Worm (Caenorhabditis elegans): Measurements from ENCODE around the gene ZK512.2.

ZK512.2 gene

ce11 chrIII:9162634-9163118 lies 18.1 kb upstream of the ZK512.2 start, which contains the start of gene dgk-3:
TSS of gene dgk-3 (plus strand) at chrIII:9163068.
- no peak for TF ChIP-seq B0310.2 (tag; optimal IDR thresholded peaks at IDR 0.05)
- no peak for TF ChIP-seq ceh-36 (tag; optimal IDR thresholded peaks at IDR 0.05)
- TF ChIP-seq pes-1 (GFP tag; IDR thresholded peaks at IDR 0.05): no peak
- no peak for TF ChIP-seq hmbx-1 (tag; optimal IDR thresholded peaks at IDR 0.05)
- no peak for TF ChIP-seq scrt-1 (GFP tag; IDR thresholded peaks at IDR 0.05)
- no peak for TF ChIP-seq hnd-1 (tag; optimal IDR thresholded peaks at IDR 0.05)
- TF ChIP-seq ama-1 (optimal IDR thresholded peaks at IDR 0.05): no peak
- no peak for TF ChIP-seq hmg-4 (GFP tag; optimal IDR thresholded peaks at IDR 0.05)
- no peak for TF ChIP-seq flt-1 (GFP tag; IDR thresholded peaks at IDR 0.05)
- TF ChIP-seq tbx-11 (GFP tag; IDR thresholded peaks at IDR 0.05): no peak
- TF ChIP-seq tbx-37 (GFP tag; conservative IDR thresholded peaks at IDR 0.05): no peak
- TF ChIP-seq ets-7 (tag; optimal IDR thresholded peaks at IDR 0.05): no peak
- no peak for TF ChIP-seq F13C5.2 (tag; optimal IDR thresholded peaks at IDR 0.05)
- TF ChIP-seq aly-1 (tag; optimal IDR thresholded peaks at IDR 0.05): no peak
- no peak for TF ChIP-seq ceh-13 (GFP tag; optimal IDR thresholded peaks at IDR 0.05)
- no peak for TF ChIP-seq tra-4 (tag; optimal IDR thresholded peaks at IDR 0.05)
- TF ChIP-seq sea-1 (GFP tag; conservative IDR thresholded peaks at IDR 0.05): no peak

- TF ChIP-seq F13C5.2 (tag; optimal IDR thresholded peaks at IDR 0.05): no peak
- TF ChIP-seq flt-1 (GFP tag; IDR thresholded peaks at IDR 0.05): no peak
- no peak for TF ChIP-seq scrt-1 (GFP tag; IDR thresholded peaks at IDR 0.05)
- TF ChIP-seq ets-7 (tag; optimal IDR thresholded peaks at IDR 0.05): no peak
- TF ChIP-seq hnd-1 (tag; optimal IDR thresholded peaks at IDR 0.05): no peak
- no peak for TF ChIP-seq B0310.2 (tag; optimal IDR thresholded peaks at IDR 0.05)
- no peak for TF ChIP-seq hmg-4 (GFP tag; optimal IDR thresholded peaks at IDR 0.05)
- TF ChIP-seq pes-1 (GFP tag; IDR thresholded peaks at IDR 0.05): no peak
- TF ChIP-seq aly-1 (tag; optimal IDR thresholded peaks at IDR 0.05): no peak
- no peak for TF ChIP-seq sea-1 (GFP tag; conservative IDR thresholded peaks at IDR 0.05)
- no peak for TF ChIP-seq ceh-36 (tag; optimal IDR thresholded peaks at IDR 0.05)
- no peak for TF ChIP-seq hmbx-1 (tag; optimal IDR thresholded peaks at IDR 0.05)
- no peak for TF ChIP-seq ama-1 (optimal IDR thresholded peaks at IDR 0.05)
- TF ChIP-seq tbx-37 (GFP tag; conservative IDR thresholded peaks at IDR 0.05): no peak
- TF ChIP-seq tbx-11 (GFP tag; IDR thresholded peaks at IDR 0.05): no peak
- TF ChIP-seq ceh-13 (GFP tag; optimal IDR thresholded peaks at IDR 0.05): no peak
- TF ChIP-seq tra-4 (tag; optimal IDR thresholded peaks at IDR 0.05): no peak
These were observed 17.0 kb upstream of the ZK512.2 start, which contains the start of gene ptr-9 for ce11 chrIII:9161553-9161952. TSS of gene ptr-9 (minus strand) at chrIII:9161653.

ce11 chrIII:9154766-9155165 lies 10.2 kb upstream of the ZK512.2 start, which contains the start of gene irld-34:
TSS of gene irld-34 (plus strand) at chrIII:9155066.
- TF ChIP-seq ets-7 (tag; optimal IDR thresholded peaks at IDR 0.05) (no peak), ceh-36 (tag; optimal IDR thresholded peaks at IDR 0.05) (no peak), hnd-1 (tag; optimal IDR thresholded peaks at IDR 0.05) (no peak), ceh-13 (GFP tag; optimal IDR thresholded peaks at IDR 0.05) (no peak), aly-1 (tag; optimal IDR thresholded peaks at IDR 0.05) (no peak), B0310.2 (tag; optimal IDR thresholded peaks at IDR 0.05) (no peak), ama-1 (optimal IDR thresholded peaks at IDR 0.05) (no peak), tbx-37 (GFP tag; conservative IDR thresholded peaks at IDR 0.05) (no peak), scrt-1 (GFP tag; IDR thresholded peaks at IDR 0.05) (no peak), tra-4 (tag; optimal IDR thresholded peaks at IDR 0.05) (no peak), sea-1 (GFP tag; conservative IDR thresholded peaks at IDR 0.05) (no peak), pes-1 (GFP tag; IDR thresholded peaks at IDR 0.05) (no peak), tbx-11 (GFP tag; IDR thresholded peaks at IDR 0.05) (no peak), hmbx-1 (tag; optimal IDR thresholded peaks at IDR 0.05) (no peak), hmg-4 (GFP tag; optimal IDR thresholded peaks at IDR 0.05) (no peak), flt-1 (GFP tag; IDR thresholded peaks at IDR 0.05) (no peak), F13C5.2 (tag; optimal IDR thresholded peaks at IDR 0.05) (no peak)

- TF ChIP-seq ets-7 (tag; optimal IDR thresholded peaks at IDR 0.05) (no peak), ceh-13 (GFP tag; optimal IDR thresholded peaks at IDR 0.05) (no peak), aly-1 (tag; optimal IDR thresholded peaks at IDR 0.05) (no peak), hmg-4 (GFP tag; optimal IDR thresholded peaks at IDR 0.05) (no peak), tbx-37 (GFP tag; conservative IDR thresholded peaks at IDR 0.05) (no peak), hmbx-1 (tag; optimal IDR thresholded peaks at IDR 0.05) (no peak), tbx-11 (GFP tag; IDR thresholded peaks at IDR 0.05) (no peak), hnd-1 (tag; optimal IDR thresholded peaks at IDR 0.05) (no peak), flt-1 (GFP tag; IDR thresholded peaks at IDR 0.05) (no peak), pes-1 (GFP tag; IDR thresholded peaks at IDR 0.05) (no peak), F13C5.2 (tag; optimal IDR thresholded peaks at IDR 0.05) (no peak)
These were observed 9.2 kb upstream of the ZK512.2 start, which contains the start of gene nhl-1 for ce11 chrIII:9153809-9154208. TSS of gene nhl-1 (minus strand) at chrIII:9153909.

- TF ChIP-seq aly-1 (tag; optimal IDR thresholded peaks at IDR 0.05) (no peak), tbx-37 (GFP tag; conservative IDR thresholded peaks at IDR 0.05) (no peak), pes-1 (GFP tag; IDR thresholded peaks at IDR 0.05) (no peak), ceh-13 (GFP tag; optimal IDR thresholded peaks at IDR 0.05) (no peak), F13C5.2 (tag; optimal IDR thresholded peaks at IDR 0.05) (no peak), tra-4 (tag; optimal IDR thresholded peaks at IDR 0.05) (no peak), B0310.2 (tag; optimal IDR thresholded peaks at IDR 0.05) (no peak), ceh-36 (tag; optimal IDR thresholded peaks at IDR 0.05) (no peak), hmbx-1 (tag; optimal IDR thresholded peaks at IDR 0.05) (no peak), hmg-4 (GFP tag; optimal IDR thresholded peaks at IDR 0.05) (no peak), ets-7 (tag; optimal IDR thresholded peaks at IDR 0.05) (no peak), scrt-1 (GFP tag; IDR thresholded peaks at IDR 0.05) (no peak)
These were observed 8.4 kb upstream of the ZK512.2 start for ce11 chrIII:9152950-9153349.

ce11 chrIII:9151782-9152181 lies 7.2 kb upstream of the ZK512.2 start:
- no peak for TF ChIP-seq hmbx-1 (tag; optimal IDR thresholded peaks at IDR 0.05)
- no peak for TF ChIP-seq flt-1 (GFP tag; IDR thresholded peaks at IDR 0.05)
- TF ChIP-seq hnd-1 (tag; optimal IDR thresholded peaks at IDR 0.05): no peak
- TF ChIP-seq aly-1 (tag; optimal IDR thresholded peaks at IDR 0.05): no peak
- no peak for TF ChIP-seq pes-1 (GFP tag; IDR thresholded peaks at IDR 0.05)
- no peak for TF ChIP-seq F13C5.2 (tag; optimal IDR thresholded peaks at IDR 0.05)

- TF ChIP-seq scrt-1 (GFP tag; IDR thresholded peaks at IDR 0.05) (no peak), hmg-4 (GFP tag; optimal IDR thresholded peaks at IDR 0.05) (no peak), hmbx-1 (tag; optimal IDR thresholded peaks at IDR 0.05) (no peak), tbx-11 (GFP tag; IDR thresholded peaks at IDR 0.05) (no peak), hnd-1 (tag; optimal IDR thresholded peaks at IDR 0.05) (no peak), ama-1 (optimal IDR thresholded peaks at IDR 0.05) (no peak), tra-4 (tag; optimal IDR thresholded peaks at IDR 0.05) (no peak), sea-1 (GFP tag; conservative IDR thresholded peaks at IDR 0.05) (no peak), F13C5.2 (tag; optimal IDR thresholded peaks at IDR 0.05) (no peak), pes-1 (GFP tag; IDR thresholded peaks at IDR 0.05) (no peak), ets-7 (tag; optimal IDR thresholded peaks at IDR 0.05) (no peak), ceh-36 (tag; optimal IDR thresholded peaks at IDR 0.05) (no peak), ceh-13 (GFP tag; optimal IDR thresholded peaks at IDR 0.05) (no peak), aly-1 (tag; optimal IDR thresholded peaks at IDR 0.05) (no peak)
These were observed 4.5 kb upstream of the ZK512.2 start for ce11 chrIII:9149132-9149531.
